Fruit fly (Drosophila melanogaster): Measurements from ENCODE around the gene BBS8.

Gene BBS8

dm6 chr2L:439339-439738 lies 16.7 kb downstream of the BBS8 start (continued):
- no peak for TF ChIP-seq ERR (GFP tag; optimal IDR thresholded peaks at IDR 0.05)
- TF ChIP-seq CG11696 (GFP tag; IDR thresholded peaks at IDR 0.05) = no peak
- no peak for TF ChIP-seq Opbp (GFP tag; IDR thresholded peaks at IDR 0.05; ENCODE audit: partially characterized antibody)
- peak; percentile 88 for TF ChIP-seq lbe (GFP tag; optimal IDR thresholded peaks at IDR 0.05)
- no peak for TF ChIP-seq CG6689 (GFP tag; IDR thresholded peaks at IDR 0.05)
- TF ChIP-seq CG17829 (tag; optimal IDR thresholded peaks at IDR 0.05) = peak; percentile 22
- TF ChIP-seq CG7271 (tag; optimal IDR thresholded peaks at IDR 0.05) = no peak
- peak; percentile 6 for TF ChIP-seq kni (GFP tag; optimal IDR thresholded peaks at IDR 0.05)
- no peak for TF ChIP-seq CG13424 (tag; optimal IDR thresholded peaks at IDR 0.05)
- no peak for TF ChIP-seq CG6272 (GFP tag; IDR thresholded peaks at IDR 0.05)
- no peak for TF ChIP-seq tio (GFP tag; optimal IDR thresholded peaks at IDR 0.05)
- no peak for TF ChIP-seq Meics (GFP tag; optimal IDR thresholded peaks at IDR 0.05)
- peak; percentile 8 for TF ChIP-seq CG4424 (GFP tag; optimal IDR thresholded peaks at IDR 0.05)
- no peak for TF ChIP-seq ab (GFP tag; optimal IDR thresholded peaks at IDR 0.05)
- peak; percentile 34 to 65 for TF ChIP-seq bsh (GFP tag; optimal IDR thresholded peaks at IDR 0.05)
- no peak for TF ChIP-seq CG2678 (tag; optimal IDR thresholded peaks at IDR 0.05)
- TF ChIP-seq CG32532 (GFP tag; IDR thresholded peaks at IDR 0.05) = no peak
- no peak for TF ChIP-seq slp2 (GFP tag; optimal IDR thresholded peaks at IDR 0.05)
- TF ChIP-seq Rx (GFP tag; IDR thresholded peaks at IDR 0.05) = no peak
- TF ChIP-seq Dad (GFP tag; optimal IDR thresholded peaks at IDR 0.05) = no peak
- TF ChIP-seq phol (tag; optimal IDR thresholded peaks at IDR 0.05) = peak; percentile 22
- TF ChIP-seq CHES-1-like (GFP tag; optimal IDR thresholded peaks at IDR 0.05) = no peak
- peak; percentile 46 for TF ChIP-seq Med (GFP tag)
- no peak for TF ChIP-seq CG10147 (GFP tag; optimal IDR thresholded peaks at IDR 0.05)
- TF ChIP-seq Spps (tag; optimal IDR thresholded peaks at IDR 0.05) = peak; percentile 15
- TF ChIP-seq Neu2 (GFP tag; optimal IDR thresholded peaks at IDR 0.05; ENCODE audit: borderline replicate concordance) = no peak
- TF ChIP-seq corto (GFP tag; optimal IDR thresholded peaks at IDR 0.05) = peak; percentile 43
- no peak for TF ChIP-seq Asciz (GFP tag; optimal IDR thresholded peaks at IDR 0.05)
- peak; percentile 29 for TF ChIP-seq gem (tag; optimal IDR thresholded peaks at IDR 0.05)
- no peak for TF ChIP-seq inv (GFP tag; IDR thresholded peaks at IDR 0.05; ENCODE audit: partially characterized antibody)
- no peak for TF ChIP-seq CG9932 (GFP tag; IDR thresholded peaks at IDR 0.05)
- TF ChIP-seq CG8359 (GFP tag; optimal IDR thresholded peaks at IDR 0.05; ENCODE audit: borderline replicate concordance) = no peak
- TF ChIP-seq repo (GFP tag; optimal IDR thresholded peaks at IDR 0.05) = no peak
- no peak for TF ChIP-seq CG9437 (GFP tag; optimal IDR thresholded peaks at IDR 0.05)
- no peak for TF ChIP-seq Vsx1 (GFP tag; optimal IDR thresholded peaks at IDR 0.05)
- TF ChIP-seq ci (GFP tag; IDR thresholded peaks at IDR 0.05) = no peak
- peak; percentile 2 for TF ChIP-seq fd96Cb (tag; optimal IDR thresholded peaks at IDR 0.05)
- no peak for TF ChIP-seq CG3163 (GFP tag; optimal IDR thresholded peaks at IDR 0.05)
- TF ChIP-seq Mrtf (GFP tag; IDR thresholded peaks at IDR 0.05) = no peak
- no peak for TF ChIP-seq C15 (GFP tag; IDR thresholded peaks at IDR 0.05)
- no peak for TF ChIP-seq Nf-YB (GFP tag; optimal IDR thresholded peaks at IDR 0.05)
- TF ChIP-seq Bgb (GFP tag; IDR thresholded peaks at IDR 0.05; ENCODE audit: partially characterized antibody) = no peak
- TF ChIP-seq tna (GFP tag; IDR thresholded peaks at IDR 0.05; ENCODE audit: partially characterized antibody) = no peak
- TF ChIP-seq abd-A (tag; optimal IDR thresholded peaks at IDR 0.05) = no peak
- peak; percentile 29 for TF ChIP-seq Blimp-1 (GFP tag; optimal IDR thresholded peaks at IDR 0.05)
- TF ChIP-seq BtbVII (GFP tag; optimal IDR thresholded peaks at IDR 0.05) = no peak
- TF ChIP-seq Xbp1 (GFP tag; optimal IDR thresholded peaks at IDR 0.05) = no peak
- no peak for TF ChIP-seq Ravus (GFP tag; IDR thresholded peaks at IDR 0.05)
- TF ChIP-seq CG10979 (tag; optimal IDR thresholded peaks at IDR 0.05) = peak; percentile 55
- no peak for TF ChIP-seq tap (tag; optimal IDR thresholded peaks at IDR 0.05)
- no peak for TF ChIP-seq zfh2 (GFP tag; optimal IDR thresholded peaks at IDR 0.05)
